Fruit fly (Drosophila melanogaster) whole organism, pupa: ENCODE data around the gene bma.

Experiments used
- CG10348 ChIP-seq: fragments of 200-800 bp; sonication (Bioruptor generic); IDR thresholded peaks from 2 replicates; pipeline ENCODE4 v1.3.6; 2022; ENCODE audit warnings: missing biosample characterization, missing genetic modification characterization
- CG12605 ChIP-seq: fragments of 200-800 bp; sonication (Bioruptor generic); IDR thresholded peaks from 2 replicates; pipeline ENCODE4 v1.3.6; 2022; ENCODE audit warnings: missing biosample characterization, missing genetic modification characterization
- CG13204 ChIP-seq: fragments of 200-800 bp; sonication (Bioruptor generic); optimal IDR thresholded peaks from 2 replicates; lab custom pipeline; 2018; ENCODE audit warnings: missing biosample characterization, mild to moderate bottlenecking, missing genetic modification characterization, moderate library complexity
- CG14655 ChIP-seq: fragments of 200-800 bp; sonication (Bioruptor generic); optimal IDR thresholded peaks from 3 replicates; lab custom pipeline; 2017; ENCODE audit warnings: mild to moderate bottlenecking, missing biosample characterization, missing genetic modification reagents, missing genetic modification characterization
- CG15710 ChIP-seq: fragments of 200-800 bp; sonication (Bioruptor generic); optimal IDR thresholded peaks from 2 replicates; lab custom pipeline; 2018; ENCODE audit warnings: missing biosample characterization, mild to moderate bottlenecking, missing genetic modification characterization, moderate library complexity
- CG17806 ChIP-seq: fragments of 200-800 bp; sonication (Bioruptor generic); optimal IDR thresholded peaks from 2 replicates; lab custom pipeline; 2018; ENCODE audit warnings: missing biosample characterization, mild to moderate bottlenecking, missing genetic modification characterization, moderate library complexity
- CG32121 ChIP-seq: fragments of 200-800 bp; sonication (Bioruptor generic); IDR thresholded peaks from 2 replicates; pipeline ENCODE4 v1.3.6; 2022; ENCODE audit warnings: missing biosample characterization, missing genetic modification characterization
- CG34367 ChIP-seq: fragments of 200-800 bp; sonication (Bioruptor generic); optimal IDR thresholded peaks from 2 replicates; lab custom pipeline; 2018; ENCODE audit warnings: missing biosample characterization, mild to moderate bottlenecking, missing genetic modification characterization
- CG4496 ChIP-seq: fragments of 200-800 bp; sonication (Bioruptor generic); IDR thresholded peaks from 3 replicates; pipeline ENCODE4 v1.3.6; 2022; ENCODE audit warnings: missing biosample characterization, missing genetic modification characterization
- CG8159 ChIP-seq: fragments of 200-800 bp; sonication (Bioruptor generic); optimal IDR thresholded peaks from 3 replicates; lab custom pipeline; 2018; ENCODE audit warnings: missing biosample characterization, mild to moderate bottlenecking, missing genetic modification characterization, moderate library complexity
- CG8301 ChIP-seq: fragments of 200-800 bp; sonication (Bioruptor generic); optimal IDR thresholded peaks from 2 replicates; lab custom pipeline; 2018; ENCODE audit warnings: missing biosample characterization, mild to moderate bottlenecking, missing genetic modification characterization
- CG9948 ChIP-seq: fragments of 200-800 bp; sonication (Bioruptor generic); optimal IDR thresholded peaks from 2 replicates; lab custom pipeline; 2018; ENCODE audit warnings: missing biosample characterization, mild to moderate bottlenecking, missing genetic modification characterization, moderate library complexity
- D1 ChIP-seq: fragments of 200-800 bp; sonication (Bioruptor generic); optimal IDR thresholded peaks from 2 replicates; lab custom pipeline; 2018; ENCODE audit warnings: missing biosample characterization, mild to moderate bottlenecking, missing genetic modification characterization, moderate library complexity
- EcR ChIP-seq: fragments of 200-800 bp; sonication (Bioruptor generic); optimal IDR thresholded peaks from 3 replicates; lab custom pipeline; 2019; ENCODE audit warnings: missing biosample characterization, missing genetic modification characterization, mild to moderate bottlenecking, moderate library complexity, missing genetic modification reagents
- Ets98B ChIP-seq: fragments of 200-800 bp; sonication (Bioruptor generic); IDR thresholded peaks from 2 replicates; pipeline ENCODE4 v1.3.6; 2022; ENCODE audit warnings: missing biosample characterization, missing genetic modification characterization
- Pif1A ChIP-seq: fragments of 200-800 bp; sonication (Bioruptor generic); optimal IDR thresholded peaks from 3 replicates; lab custom pipeline; 2016; ENCODE audit warnings: missing biosample characterization, missing genetic modification characterization
- Pif1B ChIP-seq: fragments of 200-800 bp; sonication (Bioruptor generic); optimal IDR thresholded peaks from 3 replicates; lab custom pipeline; 2016; ENCODE audit warnings: missing biosample characterization, missing genetic modification characterization
- Snoo ChIP-seq: fragments of 200-800 bp; sonication (Bioruptor generic); optimal IDR thresholded peaks from 3 replicates; lab custom pipeline; 2017; ENCODE audit warnings: missing biosample characterization, mild to moderate bottlenecking, missing genetic modification characterization, inconsistent platforms
- fd96Ca ChIP-seq: fragments of 200-800 bp; sonication (Bioruptor generic); IDR thresholded peaks from 3 replicates; pipeline ENCODE4 v1.3.6; 2022; ENCODE audit warnings: missing biosample characterization, missing genetic modification characterization
- gl ChIP-seq: fragments of 200-800 bp; sonication (Bioruptor generic); optimal IDR thresholded peaks from 2 replicates; lab custom pipeline; 2018; ENCODE audit warnings: missing biosample characterization, mild to moderate bottlenecking, missing genetic modification characterization
- rn ChIP-seq: fragments of 200-800 bp; sonication (Bioruptor generic); IDR thresholded peaks from 2 replicates; pipeline ENCODE4 v1.3.6; 2022; ENCODE audit warnings: missing biosample characterization, missing genetic modification characterization

Gene bma

dm6 chr3L:9898355-9898754 is 9.6 kb upstream of the bma start, which contains the start of the genes CG6707 and CG46387:
CG6707 (minus strand) TSS chr3L:9898575.
CG46387 (plus strand) TSS chr3L:9898626.
- TF ChIP-seq CG32121 (GFP tag; lab: Robert Waterston, UW) (no peak), EcR (no peak), CG4496 (GFP tag; lab: Robert Waterston, UW) (peak; percentile 44; the same call in 1 of the 3 replicates), CG13204 (GFP tag; lab: Kevin White, UChicago) (no peak), rn (GFP tag; lab: Robert Waterston, UW) (no peak), CG8159 (tag; lab: Kevin White, UChicago) (peak; percentile 6)

DNA sequence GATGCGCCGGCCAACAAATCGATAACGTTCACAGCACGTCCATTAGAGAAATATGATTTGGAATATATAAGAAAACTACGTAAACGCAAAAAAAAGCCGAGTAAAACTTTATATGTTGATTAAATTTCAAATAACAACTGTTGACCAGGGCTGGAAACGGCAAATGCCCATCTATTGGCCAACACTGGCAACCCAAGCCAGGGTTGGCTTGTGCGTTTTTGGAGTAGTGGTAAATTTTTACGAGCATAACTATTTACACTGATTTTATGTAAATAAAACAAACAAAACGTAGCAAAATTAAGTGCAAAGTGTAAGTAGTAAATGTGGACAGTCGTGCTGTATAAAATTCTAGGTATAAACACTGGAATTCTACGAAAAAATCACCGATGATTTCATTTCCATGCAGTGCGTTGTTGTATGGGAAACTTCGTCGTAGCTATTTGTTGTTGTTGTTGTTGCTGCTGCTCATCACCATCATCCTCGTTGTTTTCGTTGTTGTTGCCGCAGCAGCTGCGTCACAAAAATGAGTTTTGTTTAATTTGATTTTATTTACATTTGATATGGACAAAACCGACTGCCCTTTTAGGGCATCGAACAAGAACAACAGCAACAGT is 8.8 kb upstream of the bma start, which contains the start of gene nudE:
Gene nudE, plus strand, starts transcription at position 196 of the 614 bp plus-strand sequence.
- peak; percentile 10 for TF ChIP-seq CG8159 (tag; lab: Kevin White, UChicago)
- TF ChIP-seq gl (tag; lab: Kevin White, UChicago): no peak
- no peak for TF ChIP-seq EcR

DNA sequence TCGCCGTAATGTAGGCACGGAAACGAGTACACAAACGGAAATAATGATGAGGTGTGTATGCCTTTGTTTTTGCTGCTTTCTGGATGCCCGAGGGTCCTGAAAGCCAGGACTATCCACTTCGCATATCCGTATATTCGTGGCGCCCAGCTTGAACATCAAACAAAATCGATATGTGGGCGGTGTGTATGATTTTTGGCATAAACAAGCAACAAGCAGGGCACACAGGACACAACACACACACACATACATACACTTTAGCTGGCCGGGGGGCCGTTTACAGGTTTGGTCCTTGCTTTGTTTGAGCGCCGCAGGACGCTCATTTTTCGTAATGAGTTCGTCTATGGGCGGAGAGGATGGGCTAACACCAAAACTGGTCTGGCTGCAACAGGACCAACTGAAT is 2.9 kb upstream of the bma start:
- TF ChIP-seq Snoo (tag; lab: Kevin White, UChicago): no peak
- TF ChIP-seq CG17806 (tag; lab: Kevin White, UChicago): no peak
- no peak for TF ChIP-seq fd96Ca
- no peak for TF ChIP-seq CG10348 (GFP tag; lab: Robert Waterston, UW)
- no peak for TF ChIP-seq CG9948
- TF ChIP-seq CG8301: no peak
- TF ChIP-seq CG34367 (tag; lab: Kevin White, UChicago): no peak
- no peak for TF ChIP-seq Ets98B (GFP tag; lab: Robert Waterston, UW)
- TF ChIP-seq D1 (tag; lab: Kevin White, UChicago): no peak
- TF ChIP-seq Pif1B (GFP tag; lab: Kevin White, UChicago): no peak
- TF ChIP-seq CG4496 (GFP tag; lab: Robert Waterston, UW): no peak
- TF ChIP-seq Pif1A: no peak
- no peak for TF ChIP-seq EcR
- no peak for TF ChIP-seq CG15710 (tag; lab: Kevin White, UChicago)
- no peak for TF ChIP-seq CG14655 (GFP tag; lab: Kevin White, UChicago)
- TF ChIP-seq CG12605 (GFP tag; lab: Robert Waterston, UW): no peak
- TF ChIP-seq CG32121 (GFP tag; lab: Robert Waterston, UW): no peak
- TF ChIP-seq CG13204 (GFP tag; lab: Kevin White, UChicago): no peak
- TF ChIP-seq gl (tag; lab: Kevin White, UChicago): no peak
- TF ChIP-seq CG8159 (tag; lab: Kevin White, UChicago): no peak
- TF ChIP-seq, all 21 proteins: peak for 0

- no peak for TF ChIP-seq CG15710 (tag; lab: Kevin White, UChicago)
- peak; percentile 94 for TF ChIP-seq CG12605 (GFP tag; lab: Robert Waterston, UW)
Observed at dm6 chr3L:9927169-9927568, 19.2 kb downstream of the bma start.

DNA sequence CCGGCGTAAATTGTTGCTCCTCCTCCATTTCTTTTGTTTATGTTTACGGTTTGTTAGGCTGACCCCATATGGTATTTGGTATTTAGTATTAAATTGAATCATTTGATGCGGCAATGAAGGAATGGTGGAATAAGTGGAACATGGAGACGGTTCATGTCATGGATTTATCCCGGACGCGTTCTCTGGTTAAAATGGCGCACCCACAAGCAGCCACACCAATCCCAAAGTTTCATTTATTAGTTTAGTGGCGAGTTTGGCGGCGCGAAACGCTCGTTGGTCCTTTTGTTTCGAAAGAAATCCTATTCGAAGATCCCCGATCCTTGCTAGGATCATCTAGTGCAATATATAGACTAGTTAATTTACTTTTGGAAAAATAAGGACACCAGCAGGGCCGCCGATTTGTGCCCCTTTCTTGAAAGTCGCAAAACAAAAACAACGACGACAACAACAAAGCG is 60.4 kb downstream of the bma start, which contains the start of the genes CG6685 and Dronc:
Gene CG6685, minus strand, starts transcription at position 51 of the 455 bp plus-strand sequence.
Gene Dronc, plus strand, starts transcription at position 213 of the 455 bp plus-strand sequence.
- TF ChIP-seq fd96Ca: no peak
- TF ChIP-seq CG8301: no peak
- TF ChIP-seq Pif1A: no peak
- peak; percentile 36 for TF ChIP-seq CG8159 (tag; lab: Kevin White, UChicago)
- TF ChIP-seq EcR: peak; percentile 57
- TF ChIP-seq CG12605 (GFP tag; lab: Robert Waterston, UW): no peak; the same call in 1 of the 2 replicates
- TF ChIP-seq gl (tag; lab: Kevin White, UChicago): no peak
- TF ChIP-seq CG15710 (tag; lab: Kevin White, UChicago): no peak
- TF ChIP-seq CG32121 (GFP tag; lab: Robert Waterston, UW): no peak
- TF ChIP-seq CG17806 (tag; lab: Kevin White, UChicago): no peak

DNA sequence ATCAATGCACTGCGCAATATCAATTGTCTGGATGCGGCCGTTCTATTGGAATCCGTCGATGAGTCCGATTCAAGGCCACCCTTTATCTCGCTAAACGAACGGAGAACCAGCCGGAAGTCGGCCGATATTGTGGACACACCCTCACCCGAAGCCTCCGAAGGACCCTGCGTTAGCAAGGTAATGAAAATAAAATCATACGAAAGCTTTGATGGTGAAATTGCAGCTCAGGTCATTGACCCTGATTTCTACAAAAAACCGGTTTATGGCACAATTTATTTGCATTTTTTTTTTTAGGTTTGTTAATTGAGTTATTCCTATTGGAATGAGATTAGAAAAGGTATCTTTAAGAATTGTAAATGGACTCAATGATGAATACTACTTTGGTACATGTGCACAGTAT is 61.2 kb downstream of the bma start:
- no peak for TF ChIP-seq CG12605 (GFP tag; lab: Robert Waterston, UW)
- peak; percentile 91 for TF ChIP-seq EcR
- TF ChIP-seq, all 21 proteins: peak for 1

DNA sequence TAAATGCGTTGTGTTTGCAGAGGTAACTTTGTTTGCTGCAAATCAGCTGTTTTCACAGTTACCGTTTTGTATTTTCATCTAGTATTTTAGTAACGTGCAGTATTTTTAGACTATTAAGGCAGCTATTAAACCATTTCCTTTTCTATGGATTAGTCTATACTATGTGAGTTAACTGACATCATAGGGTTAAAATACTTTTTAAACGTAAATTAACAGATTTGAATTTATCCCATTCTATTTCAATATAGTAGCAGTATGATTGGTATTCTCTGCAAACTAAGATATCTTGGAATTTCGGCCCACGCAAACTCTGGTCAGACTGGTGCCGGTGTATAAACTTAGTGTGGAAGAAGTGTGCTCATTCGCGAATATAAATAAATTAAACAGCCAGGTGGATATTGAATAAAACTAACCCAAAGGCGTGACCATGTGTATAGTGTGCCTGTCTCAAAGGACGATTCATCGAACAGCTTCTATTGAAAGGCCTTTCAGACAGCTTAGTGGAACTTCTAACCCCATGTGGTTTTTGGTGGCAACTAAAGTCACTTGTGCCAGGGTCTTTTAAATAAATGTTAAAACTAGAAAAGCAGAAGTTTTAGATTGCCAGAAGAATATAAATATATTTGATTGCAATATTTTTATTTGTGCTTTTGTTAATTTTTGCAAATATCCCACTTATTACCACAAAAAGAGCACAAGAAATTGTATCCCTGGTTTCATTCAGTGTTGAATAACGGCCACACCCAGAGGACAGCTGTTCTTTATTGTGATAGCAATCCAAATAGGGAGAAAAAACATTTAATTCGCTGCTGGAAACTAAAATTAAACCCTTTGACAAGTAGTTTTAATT is 64.3 kb downstream of the bma start, which contains the start of the genes CG6674, CG42455 and vnc:
Gene CG6674, minus strand, starts transcription at position 48 of the 850 bp plus-strand sequence.
Gene CG42455, plus strand, starts transcription at position 306 of the 850 bp plus-strand sequence.
Gene vnc, plus strand, starts transcription at position 306 of the 850 bp plus-strand sequence.
- no peak for TF ChIP-seq CG9948
- no peak for TF ChIP-seq Snoo (tag; lab: Kevin White, UChicago)
- TF ChIP-seq CG10348 (GFP tag; lab: Robert Waterston, UW): no peak
- TF ChIP-seq CG12605 (GFP tag; lab: Robert Waterston, UW): no peak
- TF ChIP-seq gl (tag; lab: Kevin White, UChicago): no peak
- peak; percentile 22; the same call in 1 of the 3 replicates for TF ChIP-seq CG4496 (GFP tag; lab: Robert Waterston, UW)
- no peak for TF ChIP-seq CG14655 (GFP tag; lab: Kevin White, UChicago)
- TF ChIP-seq Pif1B (GFP tag; lab: Kevin White, UChicago): peak; percentile 10
- no peak for TF ChIP-seq CG8159 (tag; lab: Kevin White, UChicago)
- TF ChIP-seq CG34367 (tag; lab: Kevin White, UChicago): peak; percentile 21
- TF ChIP-seq CG17806 (tag; lab: Kevin White, UChicago): no peak
- no peak for TF ChIP-seq Ets98B (GFP tag; lab: Robert Waterston, UW)
- peak; percentile 41 for TF ChIP-seq Pif1A
- TF ChIP-seq CG13204 (GFP tag; lab: Kevin White, UChicago): no peak
